3 worm cellular contexts compared by ENCODE assay signal in the genomic region with DNA sequence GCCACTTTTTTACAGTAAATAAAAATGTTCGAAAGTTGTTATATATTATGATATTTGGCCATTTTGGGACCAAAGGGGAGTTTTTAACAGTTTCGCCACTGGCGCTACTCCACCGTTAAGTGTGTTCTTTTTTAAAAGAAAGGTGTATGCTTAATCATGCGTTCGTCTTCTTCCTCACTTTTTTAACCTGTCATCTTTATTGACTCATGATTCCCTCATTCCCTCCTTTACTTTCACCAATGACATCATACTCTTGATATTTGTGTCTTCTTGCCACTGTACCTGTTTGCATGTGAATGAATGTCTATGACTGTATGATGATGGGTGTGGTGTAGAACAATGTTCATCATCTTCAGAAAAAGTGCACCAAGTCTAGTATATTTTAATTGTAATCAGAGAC.
TF ChIP-seq lines count a peak whose summit lies in the region.

No protein-coding gene starts in this region.

TF ChIP-seq in whole organism, L1 larva, 84 proteins besides CTCF, POLR2A, EP300 and RAD21 (continued from another document):
- TF ChIP-seq lin-35 (GFP tag; optimal IDR thresholded peaks at IDR 0.05; lab: Kevin White, UChicago) (peak in 1 of 2 experiments; percentile 17), elt-2 (tag; optimal IDR thresholded peaks at IDR 0.05; lab: Kevin White, UChicago) (no peak), C16A3.4 (tag; optimal IDR thresholded peaks at IDR 0.05; lab: Kevin White, UChicago) (no peak), nhr-85 (tag; lab: Kevin White, UChicago) (peak; percentile 75), ama-1 (optimal IDR thresholded peaks at IDR 0.05; lab: Kevin White, UChicago) (no peak), unc-30 (tag; optimal IDR thresholded peaks at IDR 0.05; lab: Kevin White, UChicago) (no peak), hlh-4 (tag; optimal IDR thresholded peaks at IDR 0.05; lab: Kevin White, UChicago) (no peak), unc-62 (GFP tag; optimal IDR thresholded peaks at IDR 0.05; lab: Kevin White, UChicago) (no peak), sox-4 (tag; optimal IDR thresholded peaks at IDR 0.05; lab: Kevin White, UChicago) (no peak), grh-1 (GFP tag; IDR thresholded peaks at IDR 0.05; lab: Robert Waterston, UW) (no peak), fos-1 (tag; optimal IDR thresholded peaks at IDR 0.05; lab: Kevin White, UChicago) (no peak), vab-15 (tag; optimal IDR thresholded peaks at IDR 0.05; lab: Kevin White, UChicago) (no peak), jun-1 (tag; optimal IDR thresholded peaks at IDR 0.05; lab: Kevin White, UChicago) (peak; percentile 13), mep-1 (tag; optimal IDR thresholded peaks at IDR 0.05; lab: Kevin White, UChicago) (no peak), pax-3 (tag; optimal IDR thresholded peaks at IDR 0.05; lab: Kevin White, UChicago) (no peak), blmp-1 (tag; optimal IDR thresholded peaks at IDR 0.05; lab: Kevin White, UChicago) (no peak), lin-14 (GFP tag; optimal IDR thresholded peaks at IDR 0.05; lab: Kevin White, UChicago) (peak; percentile 9)

TF ChIP-seq in whole organism, L4 larva, 104 proteins besides CTCF, POLR2A, EP300 and RAD21 (continued from another document and continues in another):
- TF ChIP-seq zfp-2 (tag; optimal IDR thresholded peaks at IDR 0.05; lab: Kevin White, UChicago) (no peak), gei-8 (GFP tag; optimal IDR thresholded peaks at IDR 0.05; lab: Kevin White, UChicago) (no peak), lir-3 (tag; optimal IDR thresholded peaks at IDR 0.05; lab: Kevin White, UChicago) (no peak), mes-2 (tag; optimal IDR thresholded peaks at IDR 0.05; lab: Kevin White, UChicago; ENCODE audit: poor library complexity, severe bottlenecking) (no peak), madf-9 (GFP tag; conservative IDR thresholded peaks at IDR 0.05; lab: Robert Waterston, UW) (no peak), aly-2 (tag; optimal IDR thresholded peaks at IDR 0.05; lab: Kevin White, UChicago) (no peak), Y5F2A.4 (GFP tag; optimal IDR thresholded peaks at IDR 0.05; lab: Kevin White, UChicago) (no peak), nhr-111 (GFP tag; optimal IDR thresholded peaks at IDR 0.05; lab: Kevin White, UChicago) (no peak), jun-1 (tag; optimal IDR thresholded peaks at IDR 0.05; lab: Kevin White, UChicago) (no peak), mxl-3 (GFP tag; optimal IDR thresholded peaks at IDR 0.05; lab: Kevin White, UChicago) (no peak), dpl-1 (GFP tag; optimal IDR thresholded peaks at IDR 0.05; lab: Kevin White, UChicago) (no peak), D1046.2 (GFP tag; IDR thresholded peaks at IDR 0.05; lab: Robert Waterston, UW) (no peak), dmd-8 (GFP tag; IDR thresholded peaks at IDR 0.05; lab: Robert Waterston, UW) (no peak), spr-1 (tag; optimal IDR thresholded peaks at IDR 0.05; lab: Kevin White, UChicago) (no peak), T26A8.4 (GFP tag; IDR thresholded peaks at IDR 0.05; lab: Robert Waterston, UW) (no peak), lin-13 (GFP tag; optimal IDR thresholded peaks at IDR 0.05; lab: Kevin White, UChicago) (no peak), ceh-28 (tag; optimal IDR thresholded peaks at IDR 0.05; lab: Kevin White, UChicago) (no peak), nhr-6 (tag; optimal IDR thresholded peaks at IDR 0.05; lab: Kevin White, UChicago) (peak; percentile 36), nhr-48 (tag; optimal IDR thresholded peaks at IDR 0.05; lab: Kevin White, UChicago) (no peak), F26F4.8 (GFP tag; conservative IDR thresholded peaks at IDR 0.05; lab: Robert Waterston, UW) (no peak), zag-1 (tag; optimal IDR thresholded peaks at IDR 0.05; lab: Kevin White, UChicago) (no peak), ZK546.5 (tag; optimal IDR thresholded peaks at IDR 0.05; lab: Kevin White, UChicago) (no peak), unc-62 (GFP tag; optimal IDR thresholded peaks at IDR 0.05 in 1 of 2; lab: Kevin White, UChicago) (peak in 1 of 2 experiments; percentile 94), unc-62 (tag; optimal IDR thresholded peaks at IDR 0.05; lab: Kevin White, UChicago) (no peak), ztf-11 (tag; optimal IDR thresholded peaks at IDR 0.05; lab: Kevin White, UChicago) (no peak), ama-1 (optimal IDR thresholded peaks at IDR 0.05; lab: Kevin White, UChicago) (no peak), cey-2 (tag; optimal IDR thresholded peaks at IDR 0.05; lab: Kevin White, UChicago; ENCODE audit: borderline replicate concordance, insufficient read depth) (no peak), ceh-82 (tag; optimal IDR thresholded peaks at IDR 0.05; lab: Kevin White, UChicago) (no peak), rbr-2 (tag; optimal IDR thresholded peaks at IDR 0.05; lab: Kevin White, UChicago) (peak; percentile 4), nhr-11 (tag; optimal IDR thresholded peaks at IDR 0.05; lab: Kevin White, UChicago) (no peak), nhr-42 (GFP tag; IDR thresholded peaks at IDR 0.05; lab: Robert Waterston, UW) (no peak), ceh-32 (tag; optimal IDR thresholded peaks at IDR 0.05; lab: Kevin White, UChicago; ENCODE audit: poor library complexity) (no peak), lin-1 (GFP tag; IDR thresholded peaks at IDR 0.05; lab: Robert Waterston, UW) (no peak), pqm-1 (tag; optimal IDR thresholded peaks at IDR 0.05; lab: Kevin White, UChicago) (peak; percentile 43), Y75B8A.6 (GFP tag; IDR thresholded peaks at IDR 0.05; lab: Robert Waterston, UW) (0 out of 2 replicates have a peak, but pooled peaks have one; percentile 48), daf-12 (tag; optimal IDR thresholded peaks at IDR 0.05; lab: Kevin White, UChicago) (no peak), vab-7 (GFP tag; IDR thresholded peaks at IDR 0.05; lab: Robert Waterston, UW) (no peak), pha-4 (GFP tag; IDR thresholded peaks at IDR 0.05; lab: Robert Waterston, UW) (no peak), pha-4 (tag; optimal IDR thresholded peaks at IDR 0.05; lab: Kevin White, UChicago) (peak; percentile 51), unc-130 (GFP tag; optimal IDR thresholded peaks at IDR 0.05; lab: Kevin White, UChicago) (no peak), dmd-9 (GFP tag; IDR thresholded peaks at IDR 0.05; lab: Robert Waterston, UW) (no peak), T20F7.1 (GFP tag; optimal IDR thresholded peaks at IDR 0.05; lab: Kevin White, UChicago) (peak; percentile 51), mdl-1 (tag; optimal IDR thresholded peaks at IDR 0.05; lab: Kevin White, UChicago) (no peak), ZK337.2 (GFP tag; IDR thresholded peaks at IDR 0.05; lab: Robert Waterston, UW) (no peak), lin-39 (tag; optimal IDR thresholded peaks at IDR 0.05; lab: Kevin White, UChicago) (no peak), tra-1 (GFP tag; IDR thresholded peaks at IDR 0.05; lab: Robert Waterston, UW) (peak; percentile 63; the same call in 1 of the 2 replicates), lin-38 (GFP tag; IDR thresholded peaks at IDR 0.05; lab: Robert Waterston, UW) (no peak), zfp-3 (GFP tag; conservative IDR thresholded peaks at IDR 0.05; lab: Robert Waterston, UW) (no peak), lin-15B (tag; optimal IDR thresholded peaks at IDR 0.05; lab: Kevin White, UChicago) (no peak), hif-1 (tag; optimal IDR thresholded peaks at IDR 0.05; lab: Kevin White, UChicago) (no peak), set-16 (GFP tag; IDR thresholded peaks at IDR 0.05; lab: Robert Waterston, UW) (no peak), daf-16 (GFP tag; optimal IDR thresholded peaks at IDR 0.05; lab: Kevin White, UChicago) (no peak), daf-16 (tag; optimal IDR thresholded peaks at IDR 0.05; lab: Kevin White, UChicago) (peak; percentile 43), tag-97 (GFP tag; IDR thresholded peaks at IDR 0.05; lab: Robert Waterston, UW) (no peak), lsy-2 (tag; optimal IDR thresholded peaks at IDR 0.05; lab: Kevin White, UChicago) (peak in 1 of 2 experiments; percentile 17), Y105C5A.15 (GFP tag; IDR thresholded peaks at IDR 0.05; lab: Robert Waterston, UW) (no peak), ceh-20 (GFP tag; IDR thresholded peaks at IDR 0.05; lab: Robert Waterston, UW) (no peak), daf-19 (GFP tag; conservative IDR thresholded peaks at IDR 0.05; lab: Robert Waterston, UW) (no peak)

TF ChIP-seq in whole organism, young adult, 124 proteins besides CTCF, POLR2A, EP300 and RAD21 (continued from another document and continues in another):
- no peak for TF ChIP-seq ztf-22 (GFP tag; optimal IDR thresholded peaks at IDR 0.05; lab: Kevin White, UChicago)
- TF ChIP-seq sdz-38 (tag; optimal IDR thresholded peaks at IDR 0.05; lab: Kevin White, UChicago): no peak
- no peak for TF ChIP-seq snpc-1.3 (tag; optimal IDR thresholded peaks at IDR 0.05; lab: Kevin White, UChicago; ENCODE audit: insufficient read depth)
- TF ChIP-seq nhr-179 (tag; optimal IDR thresholded peaks at IDR 0.05; lab: Kevin White, UChicago): no peak
- TF ChIP-seq him-1 (tag; optimal IDR thresholded peaks at IDR 0.05; lab: Kevin White, UChicago): no peak
- TF ChIP-seq cebp-1 (GFP tag; IDR thresholded peaks at IDR 0.05; lab: Robert Waterston, UW): peak; percentile 66
- TF ChIP-seq cebp-1 (tag; optimal IDR thresholded peaks at IDR 0.05; lab: Kevin White, UChicago): peak; percentile 65
- 0 out of 2 replicates have a peak, but pooled peaks have one; percentile 6 for TF ChIP-seq Y56A3A.18 (GFP tag; IDR thresholded peaks at IDR 0.05; lab: Robert Waterston, UW)
- no peak for TF ChIP-seq T07F8.4 (tag; optimal IDR thresholded peaks at IDR 0.05; lab: Kevin White, UChicago)
- TF ChIP-seq lir-1 (GFP tag; conservative IDR thresholded peaks at IDR 0.05; lab: Robert Waterston, UW): no peak
- TF ChIP-seq F37B4.10 (GFP tag; IDR thresholded peaks at IDR 0.05; lab: Robert Waterston, UW): no peak
- TF ChIP-seq C17E4.6 (GFP tag; IDR thresholded peaks at IDR 0.05; lab: Robert Waterston, UW): no peak
- no peak for TF ChIP-seq nfya-2 (GFP tag; IDR thresholded peaks at IDR 0.05; lab: Robert Waterston, UW)
- no peak for TF ChIP-seq bed-2 (GFP tag; IDR thresholded peaks at IDR 0.05; lab: Robert Waterston, UW)
- no peak for TF ChIP-seq mxl-1 (tag; optimal IDR thresholded peaks at IDR 0.05; lab: Kevin White, UChicago)
- no peak for TF ChIP-seq attf-3 (GFP tag; conservative IDR thresholded peaks at IDR 0.05; lab: Robert Waterston, UW)
- TF ChIP-seq F22D6.2 (tag; optimal IDR thresholded peaks at IDR 0.05; lab: Kevin White, UChicago): no peak
- no peak for TF ChIP-seq hlh-26 (GFP tag; conservative IDR thresholded peaks at IDR 0.05; lab: Robert Waterston, UW)
- no peak for TF ChIP-seq ztf-3 (GFP tag; optimal IDR thresholded peaks at IDR 0.05; lab: Kevin White, UChicago)
- TF ChIP-seq efl-1 (GFP tag; optimal IDR thresholded peaks at IDR 0.05; lab: Kevin White, UChicago): no peak
- no peak for TF ChIP-seq ceh-27 (GFP tag; optimal IDR thresholded peaks at IDR 0.05; lab: Kevin White, UChicago)
- TF ChIP-seq B0261.1 (tag; optimal IDR thresholded peaks at IDR 0.05; lab: Kevin White, UChicago): no peak
- TF ChIP-seq hmg-1.2 (GFP tag; IDR thresholded peaks at IDR 0.05; lab: Robert Waterston, UW): 0 out of 2 replicates have a peak, but pooled peaks have one; percentile 13
- no peak for TF ChIP-seq D2030.7 (GFP tag; IDR thresholded peaks at IDR 0.05; lab: Robert Waterston, UW)
- no peak for TF ChIP-seq lag-1 (GFP tag; IDR thresholded peaks at IDR 0.05; lab: Robert Waterston, UW)
- TF ChIP-seq mel-28 (tag; optimal IDR thresholded peaks at IDR 0.05; lab: Kevin White, UChicago; ENCODE audit: borderline replicate concordance): no peak
- peak; percentile 38; the same call in 1 of the 2 replicates for TF ChIP-seq B0336.3 (GFP tag; IDR thresholded peaks at IDR 0.05; lab: Robert Waterston, UW)
- no peak for TF ChIP-seq hmg-20 (GFP tag; IDR thresholded peaks at IDR 0.05; lab: Robert Waterston, UW)
- no peak for TF ChIP-seq F23B12.7 (tag; optimal IDR thresholded peaks at IDR 0.05; lab: Kevin White, UChicago; ENCODE audit: insufficient read depth)
- peak; percentile 14 for TF ChIP-seq attf-5 (GFP tag; optimal IDR thresholded peaks at IDR 0.05; lab: Kevin White, UChicago)
- TF ChIP-seq attf-6 (GFP tag; IDR thresholded peaks at IDR 0.05; lab: Robert Waterston, UW): no peak
- TF ChIP-seq pha-4 (tag; optimal IDR thresholded peaks at IDR 0.05; lab: Kevin White, UChicago): no peak
- no peak for TF ChIP-seq ekl-4 (GFP tag; IDR thresholded peaks at IDR 0.05; lab: Robert Waterston, UW)
- TF ChIP-seq F39B2.1 (GFP tag; IDR thresholded peaks at IDR 0.05; lab: Robert Waterston, UW): no peak
- no peak for TF ChIP-seq F52B5.7 (tag; optimal IDR thresholded peaks at IDR 0.05; lab: Kevin White, UChicago)
- TF ChIP-seq F33H1.4 (GFP tag; IDR thresholded peaks at IDR 0.05; lab: Robert Waterston, UW): no peak
- TF ChIP-seq sptf-2 (GFP tag; optimal IDR thresholded peaks at IDR 0.05; lab: Kevin White, UChicago): no peak
- no peak for TF ChIP-seq nhr-90 (tag; optimal IDR thresholded peaks at IDR 0.05; lab: Kevin White, UChicago)
- TF ChIP-seq ceh-91 (GFP tag; IDR thresholded peaks at IDR 0.05; lab: Robert Waterston, UW): no peak
- no peak for TF ChIP-seq pbrm-1 (GFP tag; IDR thresholded peaks at IDR 0.05; lab: Robert Waterston, UW)
- TF ChIP-seq hsf-1 (GFP tag; IDR thresholded peaks at IDR 0.05; lab: Robert Waterston, UW): no peak
- no peak for TF ChIP-seq F57A8.1 (GFP tag; optimal IDR thresholded peaks at IDR 0.05; lab: Kevin White, UChicago)
- TF ChIP-seq ceh-40 (GFP tag; IDR thresholded peaks at IDR 0.05; lab: Robert Waterston, UW): 0 out of 2 replicates have a peak, but pooled peaks have one; percentile 11
- TF ChIP-seq tbp1 (GFP tag; optimal IDR thresholded peaks at IDR 0.05; lab: Kevin White, UChicago): peak; percentile 10
- peak; percentile 46; the same call in 1 of the 2 replicates for TF ChIP-seq Y95B8A.8 (GFP tag; IDR thresholded peaks at IDR 0.05; lab: Robert Waterston, UW)
- TF ChIP-seq lin-54 (GFP tag; optimal IDR thresholded peaks at IDR 0.05; lab: Kevin White, UChicago): no peak
- TF ChIP-seq xnd-1 (tag; optimal IDR thresholded peaks at IDR 0.05; lab: Kevin White, UChicago): no peak
- TF ChIP-seq ztf-6 (GFP tag; IDR thresholded peaks at IDR 0.05; lab: Robert Waterston, UW): no peak
- no peak for TF ChIP-seq ccch-3 (GFP tag; optimal IDR thresholded peaks at IDR 0.05; lab: Kevin White, UChicago)
- TF ChIP-seq nhr-27 (tag; optimal IDR thresholded peaks at IDR 0.05; lab: Kevin White, UChicago): no peak
- no peak for TF ChIP-seq madf-8 (GFP tag; conservative IDR thresholded peaks at IDR 0.05; lab: Robert Waterston, UW)
- no peak for TF ChIP-seq bed-1 (GFP tag; IDR thresholded peaks at IDR 0.05; lab: Robert Waterston, UW)
- TF ChIP-seq F10E7.11 (tag; optimal IDR thresholded peaks at IDR 0.05; lab: Kevin White, UChicago): no peak
- TF ChIP-seq gei-17 (GFP tag; optimal IDR thresholded peaks at IDR 0.05; lab: Kevin White, UChicago): peak; percentile 34
- no peak for TF ChIP-seq ZK185.1 (tag; optimal IDR thresholded peaks at IDR 0.05; lab: Kevin White, UChicago; ENCODE audit: poor library complexity, severe bottlenecking)
- TF ChIP-seq ama-1 (optimal IDR thresholded peaks at IDR 0.05; lab: Kevin White, UChicago): no peak
- TF ChIP-seq ama-1 (GFP tag; optimal IDR thresholded peaks at IDR 0.05; lab: Kevin White, UChicago): no peak
- no peak for TF ChIP-seq madf-6 (GFP tag; IDR thresholded peaks at IDR 0.05; lab: Robert Waterston, UW)
- TF ChIP-seq akir-1 (GFP tag; optimal IDR thresholded peaks at IDR 0.05; lab: Kevin White, UChicago): no peak
- no peak for TF ChIP-seq ztf-26 (tag; optimal IDR thresholded peaks at IDR 0.05; lab: Kevin White, UChicago)
- TF ChIP-seq T26A5.8 (tag; optimal IDR thresholded peaks at IDR 0.05; lab: Kevin White, UChicago): no peak
- TF ChIP-seq ztf-28 (GFP tag; IDR thresholded peaks at IDR 0.05; lab: Robert Waterston, UW): no peak
- no peak for TF ChIP-seq ztf-18 (tag; optimal IDR thresholded peaks at IDR 0.05; lab: Kevin White, UChicago)
- no peak for TF ChIP-seq lsy-27 (tag; optimal IDR thresholded peaks at IDR 0.05; lab: Kevin White, UChicago; ENCODE audit: borderline replicate concordance, insufficient read depth)
- TF ChIP-seq ceh-100 (GFP tag; IDR thresholded peaks at IDR 0.05; lab: Robert Waterston, UW): no peak
- no peak for TF ChIP-seq ceh-79 (tag; optimal IDR thresholded peaks at IDR 0.05; lab: Kevin White, UChicago)
- TF ChIP-seq unc-130 (GFP tag; optimal IDR thresholded peaks at IDR 0.05; lab: Kevin White, UChicago): no peak
